Fruit fly (Drosophila melanogaster): ENCODE results near the gene CG31697.

DNA sequence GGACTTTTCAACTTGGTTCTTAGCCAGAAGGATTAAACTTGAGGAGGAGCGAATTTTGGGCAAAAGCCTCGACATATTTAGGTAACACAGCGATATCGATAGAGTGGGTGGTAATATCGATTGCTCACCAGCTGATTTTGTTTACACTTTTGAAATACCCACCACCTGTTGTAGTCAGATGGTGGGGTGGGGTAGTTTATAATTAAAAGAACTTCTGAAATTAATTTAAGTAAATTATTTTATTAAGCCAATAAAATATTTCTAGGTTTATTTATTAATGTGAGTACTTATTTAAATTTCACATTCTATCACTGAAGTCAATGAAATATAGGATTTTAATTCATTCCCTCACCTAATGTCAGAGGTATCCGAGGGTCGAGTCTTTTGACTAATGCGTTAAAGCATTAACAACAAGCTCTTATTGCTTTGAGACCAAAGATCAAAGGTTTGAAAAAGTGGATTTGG, 45.2 kb upstream of the CG31697 start, which contains the start of the genes CG10194 and CG18094:
- no peak for TF ChIP-seq Sin3A (optimal IDR thresholded peaks at IDR 0.05)
- no peak for TF ChIP-seq h (optimal IDR thresholded peaks at IDR 0.05)
- no peak for TF ChIP-seq Myc (optimal IDR thresholded peaks at IDR 0.05)
- TF ChIP-seq insv (optimal IDR thresholded peaks at IDR 0.05): no peak
- no peak for TF ChIP-seq psq (optimal IDR thresholded peaks at IDR 0.05)

Measured in Kc167 (cell line).